Fruit fly (Drosophila melanogaster) whole organism: ENCODE measurements around the gene HBS1.

Experiments
- CG8478 ChIP-seq: fragments of >200 bp; optimal IDR thresholded peaks from 2 replicates; lab custom pipeline; 2018; ENCODE audit warnings: inconsistent platforms
- Dll ChIP-seq: fragments of >200 bp; optimal IDR thresholded peaks from 2 replicates; lab custom pipeline; 2017
- EcR ChIP-seq, 2 experiments: fragments of >200 bp; optimal IDR thresholded peaks; 2 replicates each; lab custom pipeline; 2017; ENCODE audit warnings: missing biosample characterization in 2 of 2, missing genetic modification characterization in 2 of 2, missing genetic modification reagents in 2 of 2
- pan ChIP-seq: fragments of >200 bp; optimal IDR thresholded peaks from 2 replicates; lab custom pipeline; 2017
- psq ChIP-seq: fragments of >200 bp; optimal IDR thresholded peaks from 2 replicates; lab custom pipeline; 2017
- usp ChIP-seq: fragments of >200 bp; optimal IDR thresholded peaks from 2 replicates; lab custom pipeline; 2017; ENCODE audit warnings: missing biosample characterization, missing genetic modification characterization, mixed read lengths

The HBS1 gene

dm6 chr3L:1887929-1888529, 23.0 kb upstream of the HBS1 start:
- TF ChIP-seq CG8478 (lab: Kevin White, UChicago) (no peak), psq (lab: Kevin White, UChicago) (no peak), pan (lab: Kevin White, UChicago) (no peak), EcR (GFP tag; optimal IDR thresholded peaks at IDR 0.05; lab: Kevin White, UChicago) (no peak), Dll (lab: Kevin White, UChicago) (no peak), usp (GFP tag; lab: Kevin White, UChicago) (no peak)

dm6 chr3L:1886125-1886544, 21.1 kb upstream of the HBS1 start:
- no peak for TF ChIP-seq CG8478 (lab: Kevin White, UChicago)
- no peak for TF ChIP-seq pan (lab: Kevin White, UChicago)
- no peak for TF ChIP-seq EcR (GFP tag; optimal IDR thresholded peaks at IDR 0.05; lab: Kevin White, UChicago)
- TF ChIP-seq usp (GFP tag; lab: Kevin White, UChicago): no peak
- no peak for TF ChIP-seq Dll (lab: Kevin White, UChicago)
- no peak for TF ChIP-seq psq (lab: Kevin White, UChicago)

- TF ChIP-seq Dll (lab: Kevin White, UChicago) (no peak), usp (GFP tag; lab: Kevin White, UChicago) (no peak), EcR (GFP tag; optimal IDR thresholded peaks at IDR 0.05; lab: Kevin White, UChicago) (no peak), psq (lab: Kevin White, UChicago) (no peak), pan (lab: Kevin White, UChicago) (no peak), CG8478 (lab: Kevin White, UChicago) (no peak)
Measured at dm6 chr3L:1885436-1885835, 20.4 kb upstream of the HBS1 start, which contains the start of gene Tmhs. TSS of gene Tmhs (plus strand) at chr3L:1885657.

dm6 chr3L:1884652-1885051, 19.6 kb upstream of the HBS1 start, which contains the start of gene Aprt:
TSS of gene Aprt (minus strand) at chr3L:1885019.
- TF ChIP-seq psq (lab: Kevin White, UChicago) (no peak), pan (lab: Kevin White, UChicago) (no peak), CG8478 (lab: Kevin White, UChicago) (no peak), usp (GFP tag; lab: Kevin White, UChicago) (no peak), Dll (lab: Kevin White, UChicago) (no peak), EcR (GFP tag; optimal IDR thresholded peaks at IDR 0.05; lab: Kevin White, UChicago) (no peak)

dm6 chr3L:1882868-1883554, 18.0 kb upstream of the HBS1 start, which contains the start of gene CG13937:
TSS of gene CG13937 (minus strand) at chr3L:1883041.
- TF ChIP-seq Dll (lab: Kevin White, UChicago) (no peak), CG8478 (lab: Kevin White, UChicago) (no peak), usp (GFP tag; lab: Kevin White, UChicago) (no peak), pan (lab: Kevin White, UChicago) (no peak), EcR (GFP tag; optimal IDR thresholded peaks at IDR 0.05; lab: Kevin White, UChicago) (no peak), psq (lab: Kevin White, UChicago) (no peak)

- no peak for TF ChIP-seq psq (lab: Kevin White, UChicago)
- TF ChIP-seq usp (GFP tag; lab: Kevin White, UChicago): no peak
- TF ChIP-seq Dll (lab: Kevin White, UChicago): no peak
- TF ChIP-seq pan (lab: Kevin White, UChicago): no peak
- no peak for TF ChIP-seq EcR (GFP tag; optimal IDR thresholded peaks at IDR 0.05; lab: Kevin White, UChicago)
- TF ChIP-seq CG8478 (lab: Kevin White, UChicago): no peak
Measured at dm6 chr3L:1881919-1882318, 16.9 kb upstream of the HBS1 start.

dm6 chr3L:1880692-1881091, 15.7 kb upstream of the HBS1 start:
- TF ChIP-seq pan (lab: Kevin White, UChicago): no peak
- no peak for TF ChIP-seq Dll (lab: Kevin White, UChicago)

dm6 chr3L:1876215-1876625, 11.2 kb upstream of the HBS1 start, which contains the start of gene dre4:
TSS of gene dre4 (minus strand) at chr3L:1876312.
- TF ChIP-seq pan (lab: Kevin White, UChicago) (no peak), EcR (GFP tag; optimal IDR thresholded peaks at IDR 0.05; lab: Kevin White, UChicago) (no peak), CG8478 (lab: Kevin White, UChicago) (no peak), psq (lab: Kevin White, UChicago) (no peak), usp (GFP tag; lab: Kevin White, UChicago) (no peak), Dll (lab: Kevin White, UChicago) (no peak)

dm6 chr3L:1869719-1870118, 4.7 kb upstream of the HBS1 start, which contains the start of gene CG13924:
TSS of gene CG13924 (plus strand) at chr3L:1870019.
- TF ChIP-seq pan (lab: Kevin White, UChicago) (no peak), psq (lab: Kevin White, UChicago) (no peak), EcR (GFP tag; optimal IDR thresholded peaks at IDR 0.05; lab: Kevin White, UChicago) (no peak), CG8478 (lab: Kevin White, UChicago) (no peak), usp (GFP tag; lab: Kevin White, UChicago) (no peak), Dll (lab: Kevin White, UChicago) (no peak)

dm6 chr3L:1868841-1869240, 3.8 kb upstream of the HBS1 start:
- TF ChIP-seq EcR (GFP tag; optimal IDR thresholded peaks at IDR 0.05; lab: Kevin White, UChicago) (no peak), Dll (lab: Kevin White, UChicago) (no peak), pan (lab: Kevin White, UChicago) (no peak), usp (GFP tag; lab: Kevin White, UChicago) (no peak), CG8478 (lab: Kevin White, UChicago) (no peak), psq (lab: Kevin White, UChicago) (no peak)
